Worm (Caenorhabditis elegans) whole organism, L4 larva: ENCODE measurements around the gene maph-1.3.
A peak's percentile ranks its signal among the peaks of the same experiment; 100 is the strongest.

Experiments
- R02D3.7 ChIP-seq: fragments of 150-350 bp; sonication (generic microtip); optimal IDR thresholded peaks from 3 replicates; lab custom pipeline; 2014; ENCODE audit warnings: missing biosample characterization, missing genetic modification characterization
- Y48G9A.11 ChIP-seq: fragments of 200-800 bp; sonication (Bioruptor generic); IDR thresholded peaks from 2 replicates; pipeline ENCODE4 v1.3.6; 2022; ENCODE audit warnings: missing genetic modification reagents, missing genetic modification characterization, missing compliant biosample characterization
- ZK337.2 ChIP-seq: fragments of 200-800 bp; sonication (Bioruptor generic); IDR thresholded peaks from 2 replicates; pipeline ENCODE4 v1.3.6; 2022; ENCODE audit warnings: missing genetic modification reagents, missing genetic modification characterization, missing compliant biosample characterization
- aly-2 ChIP-seq: sonication (generic microtip); optimal IDR thresholded peaks from 2 replicates; lab custom pipeline; 2018; ENCODE audit warnings: missing biosample characterization, missing genetic modification characterization
- ceh-44 ChIP-seq: fragments of 200-800 bp; sonication (Bioruptor generic); IDR thresholded peaks from 2 replicates; pipeline ENCODE4 v1.3.6; 2022; ENCODE audit warnings: missing genetic modification reagents, missing genetic modification characterization, missing compliant biosample characterization
- ceh-82 ChIP-seq: sonication (generic microtip); optimal IDR thresholded peaks from 2 replicates; lab custom pipeline; 2017; ENCODE audit warnings: missing biosample characterization, missing genetic modification characterization
- ces-1 ChIP-seq: fragments of 150-350 bp; sonication (generic microtip); optimal IDR thresholded peaks from 4 replicates; lab custom pipeline; 2014; ENCODE audit warnings: missing biosample characterization, missing genetic modification reagents, missing genetic modification characterization
- cey-2 ChIP-seq: sonication (generic microtip); optimal IDR thresholded peaks from 3 replicates; lab custom pipeline; 2017; ENCODE audit warnings: missing genetic modification characterization, mild to moderate bottlenecking, missing compliant biosample characterization, antibody characterized with exemption, borderline replicate concordance; ENCODE audit not compliant: insufficient read depth
- ctbp-1 ChIP-seq: fragments of 200-800 bp; sonication (Bioruptor generic); IDR thresholded peaks from 2 replicates; pipeline ENCODE4 v1.3.6; 2022; ENCODE audit warnings: missing genetic modification reagents, missing genetic modification characterization, missing compliant biosample characterization
- daf-12 ChIP-seq: fragments of 150-350 bp; optimal IDR thresholded peaks from 2 replicates; lab custom pipeline; 2014; ENCODE audit warnings: missing biosample characterization, missing genetic modification reagents, missing genetic modification characterization
- dmd-6 ChIP-seq: fragments of 200-800 bp; sonication (Bioruptor generic); IDR thresholded peaks from 2 replicates; pipeline ENCODE4 v1.3.6; 2022; ENCODE audit warnings: missing genetic modification reagents, missing genetic modification characterization, missing compliant biosample characterization
- dmd-9 ChIP-seq: fragments of 200-800 bp; sonication (Bioruptor generic); IDR thresholded peaks from 2 replicates; pipeline ENCODE4 v1.3.6; 2022; ENCODE audit warnings: missing genetic modification reagents, missing genetic modification characterization, missing compliant biosample characterization
- dve-1 ChIP-seq: sonication (generic microtip); optimal IDR thresholded peaks from 2 replicates; lab custom pipeline; 2017; ENCODE audit warnings: antibody characterized with exemption, mild to moderate bottlenecking, missing genetic modification characterization, missing compliant biosample characterization; ENCODE audit not compliant: insufficient read depth
- fos-1 ChIP-seq: fragments of 150-350 bp; optimal IDR thresholded peaks from 2 replicates; lab custom pipeline; 2014; ENCODE audit warnings: missing biosample characterization, missing genetic modification characterization
- hif-1 ChIP-seq, 2 experiments: sonication (generic microtip); optimal IDR thresholded peaks; 2 replicates each; lab custom pipeline; 2016 to 2017; ENCODE audit warnings: missing compliant biosample characterization in 2 of 2, missing genetic modification characterization in 2 of 2, missing genetic modification reagents in 2 of 2, missing genotype in 2 of 2, mild to moderate bottlenecking in 1 of 2
- hmg-1.1 ChIP-seq: fragments of 200-800 bp; sonication (Bioruptor generic); IDR thresholded peaks from 2 replicates; pipeline ENCODE4 v1.3.6; 2022; ENCODE audit warnings: missing genetic modification reagents, missing genetic modification characterization, missing compliant biosample characterization
- lim-7 ChIP-seq: fragments of 200-800 bp; sonication (Bioruptor generic); IDR thresholded peaks from 2 replicates; pipeline ENCODE4 v1.3.6; 2022; ENCODE audit warnings: missing genetic modification characterization, missing compliant biosample characterization
- lin-29 ChIP-seq: fragments of 200-800 bp; sonication (Bioruptor generic); IDR thresholded peaks from 2 replicates; pipeline ENCODE4 v1.3.6; 2022; ENCODE audit warnings: missing genetic modification reagents, missing genetic modification characterization, missing compliant biosample characterization
- lir-3 ChIP-seq: sonication (generic microtip); optimal IDR thresholded peaks from 2 replicates; lab custom pipeline; 2016; ENCODE audit warnings: mild to moderate bottlenecking, missing genetic modification characterization, missing compliant biosample characterization
- lsy-2 ChIP-seq, 2 experiments: fragments of 150-350 bp in 1 of 2; sonication (generic microtip) in 1 of 2; optimal IDR thresholded peaks; 2 replicates each; lab custom pipeline; 2014 to 2017; ENCODE audit warnings: missing biosample characterization in 2 of 2, missing genetic modification characterization in 2 of 2
- madf-9 ChIP-seq: fragments of 200-800 bp; sonication (Bioruptor generic); conservative IDR thresholded peaks from 2 replicates; pipeline ENCODE4 v1.3.6; 2022; ENCODE audit warnings: missing genetic modification reagents, missing genetic modification characterization, missing compliant biosample characterization
- mdt-29 ChIP-seq: fragments of 200-800 bp; sonication (Bioruptor generic); IDR thresholded peaks from 2 replicates; pipeline ENCODE4 v1.3.6; 2022; ENCODE audit warnings: missing genetic modification reagents, missing genetic modification characterization, missing compliant biosample characterization
- mes-2 ChIP-seq: sonication (generic microtip); optimal IDR thresholded peaks from 2 replicates; lab custom pipeline; 2016; ENCODE audit warnings: missing genotype, mild to moderate bottlenecking, missing genetic modification characterization, missing compliant biosample characterization; ENCODE audit not compliant: poor library complexity, severe bottlenecking
- mxl-2 ChIP-seq: fragments of 200-800 bp; sonication (Bioruptor generic); conservative IDR thresholded peaks from 2 replicates; pipeline ENCODE4 v1.3.6; 2022; ENCODE audit warnings: missing genetic modification reagents, missing genetic modification characterization, missing compliant biosample characterization
- mxl-3 ChIP-seq: fragments of 200-800 bp; sonication (Bioruptor generic); optimal IDR thresholded peaks from 2 replicates; lab custom pipeline; 2018; ENCODE audit warnings: mild to moderate bottlenecking, missing genetic modification characterization, missing compliant biosample characterization
- nhr-11 ChIP-seq: fragments of 150-350 bp; optimal IDR thresholded peaks from 2 replicates; lab custom pipeline; 2014; ENCODE audit warnings: missing biosample characterization, missing genetic modification characterization
- nhr-111 ChIP-seq: fragments of 200-800 bp; sonication (Bioruptor generic); optimal IDR thresholded peaks from 2 replicates; lab custom pipeline; 2018; ENCODE audit warnings: mild to moderate bottlenecking, missing genetic modification characterization, missing compliant biosample characterization
- nhr-237 ChIP-seq: sonication (generic microtip); optimal IDR thresholded peaks from 2 replicates; lab custom pipeline; 2017; ENCODE audit warnings: missing biosample characterization, missing genetic modification characterization
- nhr-25 ChIP-seq: sonication (generic microtip); optimal IDR thresholded peaks from 2 replicates; lab custom pipeline; 2017; ENCODE audit warnings: missing genetic modification characterization, mild to moderate bottlenecking, missing compliant biosample characterization, antibody characterized with exemption, moderate library complexity, borderline replicate concordance; ENCODE audit not compliant: insufficient read depth
- nhr-28 ChIP-seq: fragments of 150-350 bp; optimal IDR thresholded peaks from 2 replicates; lab custom pipeline; 2014; ENCODE audit warnings: missing biosample characterization, missing genetic modification characterization
- nhr-6 ChIP-seq: fragments of 150-350 bp; optimal IDR thresholded peaks from 2 replicates; lab custom pipeline; 2014; ENCODE audit warnings: missing biosample characterization, missing genetic modification characterization
- nhr-76 ChIP-seq: fragments of 150-350 bp; optimal IDR thresholded peaks from 2 replicates; lab custom pipeline; 2014; ENCODE audit warnings: missing biosample characterization, missing genetic modification characterization
- pha-4 ChIP-seq, 2 experiments: fragments of 150-350 bp in 1 of 2; fragments of 200-800 bp in 1 of 2; sonication (Bioruptor generic) in 1 of 2; IDR thresholded peaks in 1 of 2; optimal IDR thresholded peaks in 1 of 2; 2 replicates each; pipeline versions ENCODE4 v1.3.6 to Lab custom; 2014 to 2022; ENCODE audit warnings: missing genetic modification characterization in 2 of 2, missing genetic modification reagents in 2 of 2, missing biosample characterization in 1 of 2, missing compliant biosample characterization in 1 of 2
- saeg-2 ChIP-seq: fragments of 200-800 bp; sonication (Bioruptor generic); IDR thresholded peaks from 2 replicates; pipeline ENCODE4 v1.3.6; 2022; ENCODE audit warnings: missing genetic modification reagents, missing genetic modification characterization, missing compliant biosample characterization
- sdz-12 ChIP-seq: fragments of 200-800 bp; sonication (Bioruptor generic); optimal IDR thresholded peaks from 2 replicates; lab custom pipeline; 2018; ENCODE audit warnings: mild to moderate bottlenecking, missing genetic modification characterization, missing compliant biosample characterization
- set-16 ChIP-seq: fragments of 200-800 bp; sonication (Bioruptor generic); IDR thresholded peaks from 2 replicates; pipeline ENCODE4 v1.3.6; 2022; ENCODE audit warnings: missing genetic modification reagents, missing genetic modification characterization, missing compliant biosample characterization
- snpc-4 ChIP-seq: fragments of 150-350 bp; optimal IDR thresholded peaks from 2 replicates; lab custom pipeline; 2014; ENCODE audit warnings: missing biosample characterization, missing genetic modification characterization
- unc-39 ChIP-seq: sonication (generic microtip); optimal IDR thresholded peaks from 2 replicates; lab custom pipeline; 2017; ENCODE audit warnings: missing biosample characterization, missing genetic modification characterization
- zfp-2 ChIP-seq: sonication (generic microtip); optimal IDR thresholded peaks from 2 replicates; lab custom pipeline; 2016; ENCODE audit warnings: mild to moderate bottlenecking, missing genetic modification characterization, missing compliant biosample characterization
- zfp-3 ChIP-seq: fragments of 200-800 bp; sonication (Bioruptor generic); conservative IDR thresholded peaks from 2 replicates; pipeline ENCODE4 v1.3.6; 2022; ENCODE audit warnings: missing genetic modification reagents, missing genetic modification characterization, missing compliant biosample characterization
- zip-11 ChIP-seq: fragments of 200-800 bp; sonication (Bioruptor generic); IDR thresholded peaks from 2 replicates; pipeline ENCODE4 v1.3.6; 2022; ENCODE audit warnings: missing genetic modification characterization, missing compliant biosample characterization

maph-1.3 gene

ce11 chrIII:3797180-3798026 lies 47.3 kb upstream of the maph-1.3 start (continued):
- TF ChIP-seq daf-12 (tag; lab: Kevin White, UChicago), result no peak
- peak; percentile 30 for TF ChIP-seq dve-1 (tag; lab: Kevin White, UChicago)
- TF ChIP-seq madf-9 (GFP tag; lab: Robert Waterston, UW), result 0 out of 2 replicates have a peak, but pooled peaks have one; percentile 7
- TF ChIP-seq ZK337.2 (GFP tag; lab: Robert Waterston, UW), result 0 out of 2 replicates have a peak, but pooled peaks have one; percentile 7
- peak; percentile 32 to 33 for TF ChIP-seq lsy-2 (tag; optimal IDR thresholded peaks at IDR 0.05; lab: Kevin White, UChicago)
- no peak for TF ChIP-seq lir-3 (tag; lab: Kevin White, UChicago)
- TF ChIP-seq nhr-28 (tag; lab: Kevin White, UChicago), result peak; percentile 23
- TF ChIP-seq mxl-2, result no peak
- TF ChIP-seq cey-2 (tag; lab: Kevin White, UChicago), result no peak
- 0 out of 2 replicates have a peak, but pooled peaks have one; percentile 30 for TF ChIP-seq dmd-9 (GFP tag; lab: Robert Waterston, UW)
- TF ChIP-seq ctbp-1, result no peak
- TF ChIP-seq mes-2 (tag; lab: Kevin White, UChicago), result peak; percentile 27
- peak; percentile 38; the same call in 1 of the 2 replicates for TF ChIP-seq dmd-6 (GFP tag; lab: Robert Waterston, UW)
- TF ChIP-seq ceh-82 (tag; lab: Kevin White, UChicago), result no peak
- no peak for TF ChIP-seq nhr-11 (tag; lab: Kevin White, UChicago)
- no peak for TF ChIP-seq R02D3.7 (tag; lab: Kevin White, UChicago)
- peak; percentile 37; the same call in 1 of the 2 replicates for TF ChIP-seq pha-4 (GFP tag; IDR thresholded peaks at IDR 0.05; lab: Robert Waterston, UW)
- no peak for TF ChIP-seq pha-4 (tag; optimal IDR thresholded peaks at IDR 0.05; lab: Kevin White, UChicago)

- TF ChIP-seq sdz-12 (GFP tag; lab: Kevin White, UChicago) (no peak), cey-2 (tag; lab: Kevin White, UChicago) (no peak), nhr-25 (tag; lab: Kevin White, UChicago) (no peak), unc-39 (tag; lab: Kevin White, UChicago) (no peak), nhr-237 (tag; lab: Kevin White, UChicago) (no peak), ceh-44 (GFP tag; lab: Robert Waterston, UW) (no peak), snpc-4 (tag; lab: Kevin White, UChicago) (no peak), mxl-3 (GFP tag; lab: Kevin White, UChicago) (peak; percentile 20), set-16 (GFP tag; lab: Robert Waterston, UW) (no peak), nhr-6 (no peak), mdt-29 (GFP tag; lab: Robert Waterston, UW) (0 out of 2 replicates have a peak, but pooled peaks have one; percentile 7), fos-1 (tag; lab: Kevin White, UChicago) (no peak), nhr-76 (tag; lab: Kevin White, UChicago) (no peak), lim-7 (GFP tag; lab: Robert Waterston, UW) (no peak), zfp-3 (GFP tag; lab: Robert Waterston, UW) (no peak), zip-11 (GFP tag; lab: Robert Waterston, UW) (no peak), ces-1 (GFP tag; lab: Kevin White, UChicago) (no peak), hmg-1.1 (GFP tag; lab: Robert Waterston, UW) (0 out of 2 replicates have a peak, but pooled peaks have one; percentile 5), Y48G9A.11 (GFP tag; lab: Robert Waterston, UW) (no peak), aly-2 (no peak), lin-29 (GFP tag; lab: Robert Waterston, UW) (no peak), hif-1 (tag; optimal IDR thresholded peaks at IDR 0.05; lab: Kevin White, UChicago) (no peak), saeg-2 (GFP tag; lab: Robert Waterston, UW) (no peak), nhr-111 (GFP tag; lab: Kevin White, UChicago) (no peak), zfp-2 (tag; lab: Kevin White, UChicago) (no peak)
Measured at ce11 chrIII:3798416-3798815, 46.3 kb upstream of the maph-1.3 start.
